Fruit fly (Drosophila melanogaster) whole organism, embryonic: ENCODE measurements around the gene CG16852.
A peak's percentile ranks its signal among the peaks of the same experiment; 100 is the strongest.

Source experiments
- Atf-2 ChIP-seq: fragments of 200-800 bp; sonication (Bioruptor generic); optimal IDR thresholded peaks from 2 replicates; lab custom pipeline; 2016; ENCODE audit warnings: missing biosample characterization, missing genetic modification characterization
- CG10147 ChIP-seq: fragments of 200-800 bp; sonication (Bioruptor generic); optimal IDR thresholded peaks from 2 replicates; lab custom pipeline; 2019; ENCODE audit warnings: missing biosample characterization, mild to moderate bottlenecking, missing genetic modification characterization, moderate library complexity
- CG1024 ChIP-seq: fragments of 200-800 bp; sonication (Bioruptor generic); IDR thresholded peaks from 2 replicates; pipeline ENCODE4 v1.3.6; 2022; ENCODE audit warnings: missing biosample characterization, missing genetic modification characterization
- CG10267 ChIP-seq: fragments of 200-800 bp; sonication (Bioruptor generic); optimal IDR thresholded peaks from 2 replicates; lab custom pipeline; 2018; ENCODE audit warnings: missing biosample characterization, mild to moderate bottlenecking, missing genetic modification characterization, moderate library complexity
- CG10321 ChIP-seq: fragments of 200-800 bp; sonication (Bioruptor generic); IDR thresholded peaks from 2 replicates; pipeline ENCODE4 v1.3.6; 2022; ENCODE audit warnings: missing biosample characterization, missing genetic modification characterization
- CG11504 ChIP-seq: fragments of 200-800 bp; sonication (Bioruptor generic); optimal IDR thresholded peaks from 3 replicates; lab custom pipeline; 2019; ENCODE audit warnings: missing biosample characterization, mild to moderate bottlenecking, missing genetic modification characterization, moderate library complexity
- CG12391 ChIP-seq: fragments of 200-800 bp; sonication (Bioruptor generic); optimal IDR thresholded peaks from 3 replicates; lab custom pipeline; 2018; ENCODE audit warnings: missing biosample characterization, mild to moderate bottlenecking, missing genetic modification characterization, moderate library complexity
- CG13287 ChIP-seq: fragments of 200-800 bp; sonication (Bioruptor generic); IDR thresholded peaks from 2 replicates; pipeline ENCODE4 v1.3.6; 2022; ENCODE audit warnings: missing biosample characterization, missing genetic modification characterization; ENCODE audit not compliant: partially characterized antibody
- CG13624 ChIP-seq: fragments of 200-800 bp; sonication (Bioruptor generic); optimal IDR thresholded peaks from 2 replicates; lab custom pipeline; 2016; ENCODE audit warnings: missing biosample characterization, missing genetic modification characterization
- CG14050 ChIP-seq: fragments of 200-800 bp; sonication (Bioruptor generic); IDR thresholded peaks from 3 replicates; pipeline ENCODE4 v1.3.6; 2022; ENCODE audit warnings: missing biosample characterization, missing genetic modification characterization
- CG15601 ChIP-seq: fragments of 200-800 bp; sonication (Bioruptor generic); optimal IDR thresholded peaks from 3 replicates; lab custom pipeline; 2019; ENCODE audit warnings: missing biosample characterization, mild to moderate bottlenecking, missing genetic modification characterization, moderate library complexity
- CG1603 ChIP-seq: fragments of 200-800 bp; sonication (Bioruptor generic); optimal IDR thresholded peaks from 2 replicates; lab custom pipeline; 2019; ENCODE audit warnings: missing biosample characterization, mild to moderate bottlenecking, missing genetic modification characterization, moderate library complexity
- CG17385 ChIP-seq: fragments of 200-800 bp; sonication (Bioruptor generic); optimal IDR thresholded peaks from 3 replicates; lab custom pipeline; 2018; ENCODE audit warnings: missing biosample characterization, mild to moderate bottlenecking, missing genetic modification characterization
- CG2116 ChIP-seq: fragments of 200-800 bp; sonication (Bioruptor generic); optimal IDR thresholded peaks from 3 replicates; lab custom pipeline; 2018; ENCODE audit warnings: missing biosample characterization, mild to moderate bottlenecking, missing genetic modification characterization
- CG3163 ChIP-seq: fragments of 200-800 bp; sonication (Bioruptor generic); optimal IDR thresholded peaks from 3 replicates; lab custom pipeline; 2016; ENCODE audit warnings: missing biosample characterization, missing genetic modification characterization
- CG32532 ChIP-seq: fragments of 200-800 bp; sonication (Bioruptor generic); IDR thresholded peaks from 2 replicates; pipeline ENCODE4 v1.3.6; 2022; ENCODE audit warnings: missing biosample characterization, missing genetic modification characterization
- CG34422 ChIP-seq: fragments of 200-800 bp; sonication (Bioruptor generic); IDR thresholded peaks from 3 replicates; pipeline ENCODE4 v1.3.6; 2022; ENCODE audit warnings: missing biosample characterization, missing genetic modification characterization
- CG4404 ChIP-seq: fragments of 200-800 bp; sonication (Bioruptor generic); IDR thresholded peaks from 2 replicates; pipeline ENCODE4 v1.3.6; 2022; ENCODE audit warnings: missing biosample characterization, missing genetic modification characterization
- CG6654 ChIP-seq: fragments of 200-800 bp; sonication (Bioruptor generic); optimal IDR thresholded peaks from 2 replicates; lab custom pipeline; 2017; ENCODE audit warnings: missing biosample characterization, mild to moderate bottlenecking, missing genetic modification characterization
- CG6765 ChIP-seq: fragments of 200-800 bp; sonication (Bioruptor generic); optimal IDR thresholded peaks from 3 replicates; lab custom pipeline; 2017; ENCODE audit warnings: missing biosample characterization, mild to moderate bottlenecking, missing genetic modification characterization
- CG6791 ChIP-seq: fragments of 200-800 bp; sonication (Bioruptor generic); IDR thresholded peaks from 3 replicates; pipeline ENCODE4 v1.3.6; 2022; ENCODE audit warnings: missing biosample characterization, missing genetic modification characterization; ENCODE audit not compliant: partially characterized antibody
- CG8281 ChIP-seq: fragments of 200-800 bp; sonication (Bioruptor generic); optimal IDR thresholded peaks from 2 replicates; lab custom pipeline; 2018; ENCODE audit warnings: missing biosample characterization, mild to moderate bottlenecking, missing genetic modification characterization, moderate library complexity
- CG8765 ChIP-seq: fragments of 200-800 bp; sonication (Bioruptor generic); IDR thresholded peaks from 2 replicates; pipeline ENCODE4 v1.3.6; 2022; ENCODE audit warnings: missing biosample characterization, missing genetic modification characterization
- Dad ChIP-seq: fragments of 200-800 bp; sonication (Bioruptor generic); optimal IDR thresholded peaks from 3 replicates; lab custom pipeline; 2016; ENCODE audit warnings: missing biosample characterization, missing genetic modification characterization
- Dip2 ChIP-seq: fragments of 200-800 bp; sonication (Bioruptor generic); IDR thresholded peaks from 2 replicates; pipeline ENCODE4 v1.3.6; 2022; ENCODE audit warnings: missing biosample characterization, missing genetic modification characterization
- Doc3 ChIP-seq: fragments of 200-800 bp; sonication (Bioruptor generic); IDR thresholded peaks from 3 replicates; pipeline ENCODE4 v1.3.6; 2022; ENCODE audit warnings: missing biosample characterization, missing genetic modification characterization; ENCODE audit not compliant: partially characterized antibody
- Gsc ChIP-seq: fragments of 200-800 bp; sonication (Bioruptor generic); IDR thresholded peaks from 2 replicates; pipeline ENCODE4 v1.3.6; 2022; ENCODE audit warnings: missing biosample characterization, missing genetic modification characterization
- HmgZ ChIP-seq: fragments of 200-800 bp; sonication (Bioruptor generic); optimal IDR thresholded peaks from 2 replicates; lab custom pipeline; 2018; ENCODE audit warnings: missing biosample characterization, mild to moderate bottlenecking, missing genetic modification characterization
- Nf-YA ChIP-seq: fragments of 200-800 bp; sonication (Bioruptor generic); IDR thresholded peaks from 2 replicates; pipeline ENCODE4 v1.3.6; 2022; ENCODE audit warnings: missing biosample characterization, missing genetic modification characterization
- Six4 ChIP-seq: fragments of 200-800 bp; sonication (Bioruptor generic); optimal IDR thresholded peaks from 2 replicates; lab custom pipeline; 2016; ENCODE audit warnings: missing biosample characterization, missing genetic modification characterization
- TFAM ChIP-seq: fragments of 200-800 bp; sonication (Bioruptor generic); optimal IDR thresholded peaks from 2 replicates; lab custom pipeline; 2017; ENCODE audit warnings: missing biosample characterization, missing genetic modification characterization, inconsistent platforms
- Xrp1 ChIP-seq: fragments of 200-800 bp; sonication (Bioruptor generic); IDR thresholded peaks from 2 replicates; pipeline ENCODE4 v1.3.6; 2022; ENCODE audit warnings: missing biosample characterization, missing genetic modification characterization
- chn ChIP-seq: fragments of 200-800 bp; sonication (Bioruptor generic); optimal IDR thresholded peaks from 2 replicates; lab custom pipeline; 2016; ENCODE audit warnings: missing biosample characterization, missing genetic modification characterization
- corto ChIP-seq: fragments of 200-800 bp; sonication (Bioruptor generic); optimal IDR thresholded peaks from 2 replicates; lab custom pipeline; 2016; ENCODE audit warnings: missing biosample characterization, mild to moderate bottlenecking, missing genetic modification characterization, moderate library complexity
- cwo ChIP-seq: fragments of 200-800 bp; sonication (Bioruptor generic); optimal IDR thresholded peaks from 3 replicates; lab custom pipeline; 2017; ENCODE audit warnings: missing biosample characterization, missing genetic modification characterization, mild to moderate bottlenecking, moderate library complexity, missing genetic modification reagents
- dm ChIP-seq: fragments of 200-800 bp; sonication (Bioruptor generic); optimal IDR thresholded peaks from 3 replicates; lab custom pipeline; 2016; ENCODE audit warnings: missing biosample characterization, missing genetic modification characterization
- ewg ChIP-seq: fragments of 200-800 bp; sonication (Bioruptor generic); optimal IDR thresholded peaks from 3 replicates; lab custom pipeline; 2017; ENCODE audit warnings: mild to moderate bottlenecking, missing biosample characterization, missing genetic modification reagents, missing genetic modification characterization
- gcm ChIP-seq: fragments of 200-800 bp; sonication (Bioruptor generic); optimal IDR thresholded peaks from 2 replicates; lab custom pipeline; 2019; ENCODE audit warnings: missing biosample characterization, mild to moderate bottlenecking, missing genetic modification characterization, moderate library complexity
- ind ChIP-seq: fragments of 200-800 bp; sonication (Bioruptor generic); optimal IDR thresholded peaks from 3 replicates; lab custom pipeline; 2016; ENCODE audit warnings: missing biosample characterization, missing genetic modification characterization
- kni ChIP-seq: fragments of 200-800 bp; sonication (Bioruptor generic); optimal IDR thresholded peaks from 3 replicates; lab custom pipeline; 2017; ENCODE audit warnings: mild to moderate bottlenecking, missing biosample characterization, missing genetic modification reagents, missing genetic modification characterization
- lmd ChIP-seq: fragments of 200-800 bp; sonication (Bioruptor generic); IDR thresholded peaks from 2 replicates; pipeline ENCODE4 v1.3.6; 2022; ENCODE audit warnings: missing biosample characterization, missing genetic modification characterization
- sens-2 ChIP-seq: fragments of 200-800 bp; sonication (Bioruptor generic); IDR thresholded peaks from 2 replicates; pipeline ENCODE4 v1.3.6; 2022; ENCODE audit warnings: missing biosample characterization, missing genetic modification characterization
- sim ChIP-seq: fragments of 200-800 bp; sonication (Bioruptor generic); IDR thresholded peaks from 2 replicates; pipeline ENCODE4 v1.3.6; 2022; ENCODE audit warnings: missing biosample characterization, missing genetic modification characterization
- slp2 ChIP-seq: fragments of 200-800 bp; sonication (Bioruptor generic); optimal IDR thresholded peaks from 2 replicates; lab custom pipeline; 2016; ENCODE audit warnings: missing biosample characterization, missing genetic modification characterization
- tin ChIP-seq: fragments of 200-800 bp; sonication (Bioruptor generic); optimal IDR thresholded peaks from 3 replicates; lab custom pipeline; 2016; ENCODE audit warnings: missing biosample characterization, missing genetic modification characterization
- trem ChIP-seq: fragments of 200-800 bp; optimal IDR thresholded peaks from 3 replicates; lab custom pipeline; 2019; ENCODE audit warnings: missing biosample characterization, mild to moderate bottlenecking, missing genetic modification characterization, moderate library complexity
- tx ChIP-seq: fragments of 200-800 bp; sonication (Bioruptor generic); optimal IDR thresholded peaks from 2 replicates; lab custom pipeline; 2016; ENCODE audit warnings: missing biosample characterization, missing genetic modification characterization
- wdn ChIP-seq: fragments of 200-800 bp; sonication (Bioruptor generic); IDR thresholded peaks from 2 replicates; pipeline ENCODE4 v1.3.6; 2022; ENCODE audit warnings: missing biosample characterization, missing genetic modification characterization
- wor ChIP-seq: fragments of 200-800 bp; sonication (Bioruptor generic); IDR thresholded peaks from 2 replicates; pipeline ENCODE4 v1.3.6; 2022; ENCODE audit warnings: missing biosample characterization, missing genetic modification characterization
- zen ChIP-seq: fragments of 200-800 bp; sonication (Bioruptor generic); optimal IDR thresholded peaks from 3 replicates; lab custom pipeline; 2018; ENCODE audit warnings: missing biosample characterization, mild to moderate bottlenecking, missing genetic modification characterization, moderate library complexity

CG16852 gene

dm6 chr2L:13514945-13515687 lies 25.4 kb upstream of the CG16852 start (continued):
- TF ChIP-seq CG14050 (GFP tag; lab: Robert Waterston, UW) (peak; percentile 68), CG6654 (no peak), CG17385 (peak; percentile 2), wdn (GFP tag; lab: Robert Waterston, UW) (peak; percentile 39; the same call in 1 of the 2 replicates), chn (GFP tag; lab: Kevin White, UChicago) (peak; percentile 39), Six4 (GFP tag; lab: Kevin White, UChicago) (peak; percentile 41), CG11504 (tag; lab: Kevin White, UChicago) (peak; percentile 90), lmd (GFP tag; lab: Robert Waterston, UW) (peak; percentile 51), cwo (GFP tag; lab: Kevin White, UChicago) (no peak), Nf-YA (peak; percentile 61), trem (tag; lab: Kevin White, UChicago) (peak; percentile 49), TFAM (GFP tag; lab: Kevin White, UChicago) (no peak), tx (peak; percentile 47), Dad (GFP tag; lab: Kevin White, UChicago) (peak; percentile 78), dm (GFP tag; lab: Kevin White, UChicago) (peak; percentile 51), CG34422 (GFP tag; lab: Robert Waterston, UW) (peak; percentile 87), CG10321 (GFP tag; lab: Robert Waterston, UW) (no peak), CG4404 (GFP tag; lab: Robert Waterston, UW) (peak; percentile 28; the same call in 1 of the 2 replicates), CG1024 (GFP tag; lab: Robert Waterston, UW) (no peak; the same call in 1 of the 2 replicates), CG32532 (GFP tag; lab: Robert Waterston, UW) (peak; percentile 85), CG3163 (peak; percentile 62), CG13624 (GFP tag; lab: Kevin White, UChicago) (peak; percentile 90), zen (tag; lab: Kevin White, UChicago) (peak; percentile 78), CG15601 (tag; lab: Kevin White, UChicago) (no peak), CG10147 (GFP tag; lab: Kevin White, UChicago) (peak; percentile 64), kni (no peak), CG8281 (peak; percentile 63), tin (GFP tag; lab: Kevin White, UChicago) (peak; percentile 49), sens-2 (GFP tag; lab: Robert Waterston, UW) (no peak), wor (GFP tag; lab: Robert Waterston, UW) (peak; percentile 41), CG2116 (GFP tag; lab: Kevin White, UChicago) (peak; percentile 32), CG13287 (GFP tag; lab: Robert Waterston, UW) (no peak), gcm (GFP tag; lab: Kevin White, UChicago) (peak; percentile 7), Atf-2 (peak; percentile 60), sim (GFP tag; lab: Robert Waterston, UW) (no peak), HmgZ (tag; lab: Kevin White, UChicago) (no peak), corto (GFP tag; lab: Kevin White, UChicago) (no peak), CG1603 (peak; percentile 66), Gsc (peak; percentile 51), CG10267 (peak; percentile 69), CG12391 (peak; percentile 50), ewg (GFP tag; lab: Kevin White, UChicago) (peak; percentile 19), CG8765 (GFP tag; lab: Robert Waterston, UW) (peak; percentile 73), ind (peak; percentile 87), Doc3 (GFP tag; lab: Robert Waterston, UW) (no peak), CG6765 (GFP tag; lab: Kevin White, UChicago) (no peak), CG6791 (no peak), slp2 (GFP tag; lab: Kevin White, UChicago) (peak; percentile 54), Xrp1 (GFP tag; lab: Robert Waterston, UW) (peak; percentile 83), Dip2 (GFP tag; lab: Robert Waterston, UW) (no peak)
